Fruit fly (Drosophila melanogaster) whole organism: Measurements from ENCODE around the gene Ccp84Af.

ENCODE experiments used
- CG8478 ChIP-seq: fragments of >200 bp; optimal IDR thresholded peaks from 2 replicates; lab custom pipeline; 2018; ENCODE audit warnings: inconsistent platforms
- Dll ChIP-seq: fragments of >200 bp; optimal IDR thresholded peaks from 2 replicates; lab custom pipeline; 2017
- EcR ChIP-seq, 2 experiments: fragments of >200 bp; optimal IDR thresholded peaks; 2 replicates each; lab custom pipeline; 2017; ENCODE audit warnings: missing biosample characterization in 2 of 2, missing genetic modification characterization in 2 of 2, missing genetic modification reagents in 2 of 2
- pan ChIP-seq: fragments of >200 bp; optimal IDR thresholded peaks from 2 replicates; lab custom pipeline; 2017
- psq ChIP-seq: fragments of >200 bp; optimal IDR thresholded peaks from 2 replicates; lab custom pipeline; 2017
- usp ChIP-seq: fragments of >200 bp; optimal IDR thresholded peaks from 2 replicates; lab custom pipeline; 2017; ENCODE audit warnings: missing biosample characterization, missing genetic modification characterization, mixed read lengths

Gene Ccp84Af

dm6 chr3R:6690139-6690538 lies at the start of gene Ccp84Af:
TSS of gene Ccp84Af (minus strand) at chr3R:6690239.
- TF ChIP-seq usp (GFP tag; lab: Kevin White, UChicago) (no peak), psq (no peak), EcR (GFP tag; optimal IDR thresholded peaks at IDR 0.05; lab: Kevin White, UChicago) (no peak), CG8478 (lab: Kevin White, UChicago) (no peak), pan (lab: Kevin White, UChicago) (no peak), Dll (lab: Kevin White, UChicago) (no peak)

dm6 chr3R:6735722-6736121 lies 45.7 kb upstream of the Ccp84Af start:
- TF ChIP-seq pan (lab: Kevin White, UChicago) (no peak), EcR (GFP tag; optimal IDR thresholded peaks at IDR 0.05; lab: Kevin White, UChicago) (no peak), usp (GFP tag; lab: Kevin White, UChicago) (no peak), CG8478 (lab: Kevin White, UChicago) (no peak), psq (no peak), Dll (lab: Kevin White, UChicago) (no peak)

- TF ChIP-seq pan (lab: Kevin White, UChicago) (no peak), Dll (lab: Kevin White, UChicago) (peak; percentile 56)
Measured at dm6 chr3R:6726119-6726518, 36.1 kb upstream of the Ccp84Af start.

- TF ChIP-seq usp (GFP tag; lab: Kevin White, UChicago), result no peak
- no peak for TF ChIP-seq pan (lab: Kevin White, UChicago)
- no peak for TF ChIP-seq Dll (lab: Kevin White, UChicago)
- TF ChIP-seq psq, result no peak
Measured at dm6 chr3R:6723537-6724171, 33.6 kb upstream of the Ccp84Af start.

dm6 chr3R:6708858-6709257 lies 18.8 kb upstream of the Ccp84Af start:
- TF ChIP-seq Dll (lab: Kevin White, UChicago) (no peak), CG8478 (lab: Kevin White, UChicago) (no peak), pan (lab: Kevin White, UChicago) (no peak)

- TF ChIP-seq Dll (lab: Kevin White, UChicago) (no peak), pan (lab: Kevin White, UChicago) (no peak), psq (no peak), CG8478 (lab: Kevin White, UChicago) (no peak), usp (GFP tag; lab: Kevin White, UChicago) (no peak), EcR (GFP tag; optimal IDR thresholded peaks at IDR 0.05; lab: Kevin White, UChicago) (no peak)
Measured at dm6 chr3R:6706327-6706726, 16.3 kb upstream of the Ccp84Af start.

- TF ChIP-seq CG8478 (lab: Kevin White, UChicago), result no peak
- TF ChIP-seq Dll (lab: Kevin White, UChicago), result no peak
- TF ChIP-seq pan (lab: Kevin White, UChicago), result no peak
- TF ChIP-seq psq, result no peak
- no peak for TF ChIP-seq usp (GFP tag; lab: Kevin White, UChicago)
- TF ChIP-seq EcR (GFP tag; optimal IDR thresholded peaks at IDR 0.05; lab: Kevin White, UChicago), result no peak
Measured at dm6 chr3R:6703784-6704183, 13.7 kb upstream of the Ccp84Af start, which contains the start of gene Ccp84Aa. TSS of gene Ccp84Aa (plus strand) at chr3R:6704084.

dm6 chr3R:6702777-6703176 lies 12.7 kb upstream of the Ccp84Af start, which contains the start of gene Ccp84Ab:
TSS of gene Ccp84Ab (minus strand) at chr3R:6702877.
- no peak for TF ChIP-seq usp (GFP tag; lab: Kevin White, UChicago)
- no peak for TF ChIP-seq pan (lab: Kevin White, UChicago)
- no peak for TF ChIP-seq Dll (lab: Kevin White, UChicago)
- TF ChIP-seq CG8478 (lab: Kevin White, UChicago), result no peak

- no peak for TF ChIP-seq CG8478 (lab: Kevin White, UChicago)
- no peak for TF ChIP-seq usp (GFP tag; lab: Kevin White, UChicago)
- TF ChIP-seq EcR (GFP tag; optimal IDR thresholded peaks at IDR 0.05; lab: Kevin White, UChicago), result no peak
- TF ChIP-seq Dll (lab: Kevin White, UChicago), result no peak
- TF ChIP-seq pan (lab: Kevin White, UChicago), result no peak
- no peak for TF ChIP-seq psq
Measured at dm6 chr3R:6696221-6696749, 6.2 kb upstream of the Ccp84Af start, which contains the start of gene Ccp84Ac. TSS of gene Ccp84Ac (minus strand) at chr3R:6696271.

dm6 chr3R:6692432-6692831 lies 2.4 kb upstream of the Ccp84Af start, which contains the start of gene Ccp84Ad:
TSS of gene Ccp84Ad (plus strand) at chr3R:6692732.
- TF ChIP-seq pan (lab: Kevin White, UChicago), result no peak
- TF ChIP-seq usp (GFP tag; lab: Kevin White, UChicago), result no peak
- TF ChIP-seq Dll (lab: Kevin White, UChicago), result no peak
- no peak for TF ChIP-seq psq
- TF ChIP-seq CG8478 (lab: Kevin White, UChicago), result no peak
- TF ChIP-seq EcR (GFP tag; optimal IDR thresholded peaks at IDR 0.05; lab: Kevin White, UChicago), result no peak

dm6 chr3R:6691658-6692057 lies 1.6 kb upstream of the Ccp84Af start, which contains the start of gene Ccp84Ae:
TSS of gene Ccp84Ae (minus strand) at chr3R:6691758.
- TF ChIP-seq CG8478 (lab: Kevin White, UChicago), result no peak
- TF ChIP-seq psq, result no peak
- no peak for TF ChIP-seq usp (GFP tag; lab: Kevin White, UChicago)

dm6 chr3R:6688160-6688559 lies 1.9 kb downstream of the Ccp84Af start:
- TF ChIP-seq pan (lab: Kevin White, UChicago) (no peak), CG8478 (lab: Kevin White, UChicago) (no peak), psq (no peak), usp (GFP tag; lab: Kevin White, UChicago) (no peak), Dll (lab: Kevin White, UChicago) (no peak), EcR (GFP tag; optimal IDR thresholded peaks at IDR 0.05; lab: Kevin White, UChicago) (no peak)
